Fruit fly (Drosophila melanogaster): ENCODE results near the gene ImpE2.
A peak's percentile ranks its signal among the peaks of the same experiment; 100 is the strongest.

Gene ImpE2

DNA sequence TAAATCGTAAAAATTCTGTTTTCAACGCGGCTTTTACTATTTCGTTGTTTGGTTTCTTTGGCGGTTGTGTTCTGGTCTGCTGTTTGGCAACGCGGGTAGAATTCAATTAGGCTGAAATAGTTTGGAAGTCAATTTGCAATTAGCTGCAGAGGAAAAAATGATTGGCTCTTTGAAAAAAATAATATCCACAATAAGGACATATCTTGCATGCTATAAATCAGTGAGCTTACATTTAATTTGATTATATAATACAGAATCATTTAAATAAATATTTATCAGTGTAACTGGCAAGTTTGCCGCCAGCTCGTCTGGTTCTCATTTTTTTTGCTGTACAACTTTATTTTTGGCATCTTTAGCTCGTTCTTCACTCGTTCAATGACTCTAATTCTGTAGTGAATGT, 45.6 kb upstream of the ImpE2 start (continued):
- TF ChIP-seq Met (GFP tag; optimal IDR thresholded peaks at IDR 0.05), result no peak

dm6 chr3L:3556409-3556808, 43.9 kb upstream of the ImpE2 start:
- TF ChIP-seq dsx (GFP tag; optimal IDR thresholded peaks at IDR 0.05; ENCODE audit: poor library complexity, severe bottlenecking), result peak; percentile 77
- peak; percentile 67 for TF ChIP-seq CG10631 (GFP tag; optimal IDR thresholded peaks at IDR 0.05)
- TF ChIP-seq CG11294 (GFP tag; IDR thresholded peaks at IDR 0.05), result peak; percentile 49; the same call in 1 of the 2 replicates
- peak; percentile 84 for TF ChIP-seq pdm3 (GFP tag; optimal IDR thresholded peaks at IDR 0.05)
- TF ChIP-seq CG3919 (GFP tag; optimal IDR thresholded peaks at IDR 0.05), result peak; percentile 72
- peak; percentile 79 for TF ChIP-seq fd59A (GFP tag; optimal IDR thresholded peaks at IDR 0.05)
- no peak for TF ChIP-seq Blimp-1 (GFP tag; optimal IDR thresholded peaks at IDR 0.05)
- peak; percentile 84 for TF ChIP-seq Ets96B (tag; optimal IDR thresholded peaks at IDR 0.05)
- TF ChIP-seq Hr39 (GFP tag; optimal IDR thresholded peaks at IDR 0.05), result peak; percentile 69
- peak; percentile 41 for TF ChIP-seq lz (GFP tag; optimal IDR thresholded peaks at IDR 0.05)
- peak; percentile 31 for TF ChIP-seq dac (GFP tag; optimal IDR thresholded peaks at IDR 0.05)
- TF ChIP-seq net (GFP tag; optimal IDR thresholded peaks at IDR 0.05), result peak; percentile 79
- TF ChIP-seq CG8632 (GFP tag; optimal IDR thresholded peaks at IDR 0.05), result peak; percentile 73
- peak; percentile 85 for TF ChIP-seq CG10669 (GFP tag; optimal IDR thresholded peaks at IDR 0.05)
- peak; percentile 31 for TF ChIP-seq Ets21C (GFP tag; optimal IDR thresholded peaks at IDR 0.05)
- TF ChIP-seq Sox14 (GFP tag; optimal IDR thresholded peaks at IDR 0.05), result peak; percentile 83
- peak; percentile 58 for TF ChIP-seq CG7368 (GFP tag; optimal IDR thresholded peaks at IDR 0.05)
- peak; percentile 22 for TF ChIP-seq fd85E (GFP tag; optimal IDR thresholded peaks at IDR 0.05)
- TF ChIP-seq Smox (GFP tag; optimal IDR thresholded peaks at IDR 0.05), result peak; percentile 55
- TF ChIP-seq CG6276 (GFP tag; optimal IDR thresholded peaks at IDR 0.05), result peak; percentile 84
- peak; percentile 74 for TF ChIP-seq CG11762 (GFP tag; optimal IDR thresholded peaks at IDR 0.05; ENCODE audit: insufficient read depth)
- peak; percentile 49; the same call in 1 of the 3 replicates for TF ChIP-seq eg (GFP tag; IDR thresholded peaks at IDR 0.05)
- peak; percentile 76 for TF ChIP-seq CG15336 (GFP tag; IDR thresholded peaks at IDR 0.05)
- TF ChIP-seq cyc (GFP tag; optimal IDR thresholded peaks at IDR 0.05), result peak; percentile 64
- peak; percentile 62 for TF ChIP-seq Sox15 (GFP tag; optimal IDR thresholded peaks at IDR 0.05)
- no peak for TF ChIP-seq Eip93F (GFP tag; optimal IDR thresholded peaks at IDR 0.05)
- TF ChIP-seq CG11902 (GFP tag; optimal IDR thresholded peaks at IDR 0.05), result peak; percentile 69
- TF ChIP-seq CG3032 (tag; optimal IDR thresholded peaks at IDR 0.05), result peak; percentile 86
- peak; percentile 88 for TF ChIP-seq Hr4 (GFP tag; optimal IDR thresholded peaks at IDR 0.05)
- TF ChIP-seq OdsH (GFP tag; optimal IDR thresholded peaks at IDR 0.05), result peak; percentile 80
- TF ChIP-seq CG32006 (GFP tag; optimal IDR thresholded peaks at IDR 0.05), result peak; percentile 85
- TF ChIP-seq Lpt (GFP tag; optimal IDR thresholded peaks at IDR 0.05), result peak; percentile 82
- peak; percentile 68 for TF ChIP-seq esn (GFP tag; optimal IDR thresholded peaks at IDR 0.05)
- TF ChIP-seq fkh (GFP tag; optimal IDR thresholded peaks at IDR 0.05), result no peak
- TF ChIP-seq salr (GFP tag; optimal IDR thresholded peaks at IDR 0.05), result peak; percentile 64 to 86
- TF ChIP-seq CG6163 (GFP tag; IDR thresholded peaks at IDR 0.05), result peak; percentile 58; the same call in 2 of the 3 replicates
- peak; percentile 73 for TF ChIP-seq Met (GFP tag; optimal IDR thresholded peaks at IDR 0.05)
- TF ChIP-seq CG34406 (GFP tag; optimal IDR thresholded peaks at IDR 0.05), result peak; percentile 64
- TF ChIP-seq topi (GFP tag; optimal IDR thresholded peaks at IDR 0.05), result peak; percentile 70
- TF ChIP-seq Hr38 (GFP tag; optimal IDR thresholded peaks at IDR 0.05), result no peak
- TF ChIP-seq CG16779 (tag; optimal IDR thresholded peaks at IDR 0.05), result peak; percentile 74
- peak; percentile 71 for TF ChIP-seq Gug (GFP tag; IDR thresholded peaks at IDR 0.05)
- TF ChIP-seq Eip75B (GFP tag; optimal IDR thresholded peaks at IDR 0.05), result peak; percentile 78
- TF ChIP-seq CG6808 (GFP tag; optimal IDR thresholded peaks at IDR 0.05), result peak; percentile 90
- TF ChIP-seq CG8319 (GFP tag; optimal IDR thresholded peaks at IDR 0.05), result peak; percentile 72
- no peak for TF ChIP-seq CG6854 (GFP tag; optimal IDR thresholded peaks at IDR 0.05)
- peak; percentile 84 for TF ChIP-seq CG9139 (GFP tag; optimal IDR thresholded peaks at IDR 0.05)
- TF ChIP-seq ss (GFP tag; optimal IDR thresholded peaks at IDR 0.05), result peak; percentile 92 to 93
- peak; percentile 65 for TF ChIP-seq CG31627 (GFP tag; optimal IDR thresholded peaks at IDR 0.05)

Data from whole organism, prepupa.